Fruit fly (Drosophila melanogaster) whole organism, embryonic: ENCODE results near the gene CecB.

Source experiments
- CG4360 ChIP-seq: fragments of 200-800 bp; sonication (Bioruptor generic); IDR thresholded peaks from 2 replicates; pipeline ENCODE4 v1.3.6; 2022; ENCODE audit warnings: missing biosample characterization, missing genetic modification characterization
- Xrp1 ChIP-seq: fragments of 200-800 bp; sonication (Bioruptor generic); IDR thresholded peaks from 2 replicates; pipeline ENCODE4 v1.3.6; 2022; ENCODE audit warnings: missing biosample characterization, missing genetic modification characterization
- bsh ChIP-seq, 2 experiments: fragments of 200-800 bp; sonication (Bioruptor generic); optimal IDR thresholded peaks; 2 replicates each; lab custom pipeline; 2017 to 2018; ENCODE audit warnings: mild to moderate bottlenecking in 2 of 2, missing biosample characterization in 2 of 2, missing genetic modification characterization in 2 of 2, moderate library complexity in 1 of 2
- crol ChIP-seq: fragments of 200-800 bp; sonication (Bioruptor generic); IDR thresholded peaks from 2 replicates; pipeline ENCODE4 v1.3.6; 2022; ENCODE audit warnings: missing biosample characterization, missing genetic modification characterization
- dm ChIP-seq: fragments of 200-800 bp; sonication (Bioruptor generic); optimal IDR thresholded peaks from 3 replicates; lab custom pipeline; 2016; ENCODE audit warnings: missing biosample characterization, missing genetic modification characterization
- lilli ChIP-seq: fragments of 200-800 bp; sonication (Bioruptor generic); optimal IDR thresholded peaks from 3 replicates; lab custom pipeline; 2016; ENCODE audit warnings: missing biosample characterization, missing genetic modification characterization

DNA sequence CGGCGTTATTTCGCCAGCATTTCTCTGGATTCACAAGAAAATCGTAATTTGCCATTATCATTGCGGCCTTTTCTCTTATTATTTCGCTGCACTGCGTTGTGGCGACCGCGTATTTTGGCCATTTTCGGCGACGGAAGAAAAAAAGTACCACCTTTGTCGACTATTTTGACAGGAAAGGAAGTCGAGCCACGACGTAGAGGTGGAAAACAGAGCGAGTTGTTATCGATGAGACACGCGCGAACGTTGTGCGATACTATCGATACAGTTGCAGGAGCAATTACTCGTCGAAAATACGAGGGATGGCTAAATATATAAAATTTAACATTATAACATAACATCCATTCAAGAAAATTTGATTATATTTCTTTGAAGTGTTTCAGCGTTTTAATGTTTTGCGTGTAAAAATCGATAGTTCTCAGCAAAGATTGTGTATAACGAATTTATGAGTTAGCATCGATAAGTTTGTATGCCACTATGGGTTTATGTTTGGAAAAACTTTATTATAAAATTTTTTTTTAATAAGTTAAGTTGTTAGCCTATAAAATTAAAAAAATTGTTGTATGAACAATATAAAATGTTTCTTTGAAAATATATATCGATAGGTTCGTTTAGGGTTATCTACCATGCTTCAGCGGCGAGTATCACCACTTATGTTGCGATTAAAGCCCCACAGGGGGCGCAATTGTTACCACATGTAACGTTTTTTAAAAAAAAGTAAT, 4.7 kb downstream of the CecB start, which contains the start of gene RpS7:
- TF ChIP-seq crol (GFP tag; lab: Robert Waterston, UW) (0 out of 2 replicates have a peak, but pooled peaks have one; percentile 24), Xrp1 (GFP tag; lab: Robert Waterston, UW) (peak; percentile 29; the same call in 1 of the 2 replicates), lilli (GFP tag; lab: Kevin White, UChicago) (peak; percentile 47), dm (GFP tag; lab: Kevin White, UChicago) (peak; percentile 79), CG4360 (peak; percentile 43; the same call in 1 of the 2 replicates), bsh (GFP tag; optimal IDR thresholded peaks at IDR 0.05; lab: Kevin White, UChicago) (peak; percentile 48 to 65)
